Worm (Caenorhabditis elegans): ENCODE data around the gene atx-2.
A peak's percentile ranks its signal among the peaks of the same experiment; 100 is the strongest.

atx-2 gene

ce11 chrIII:10446730-10447129, 14.5 kb upstream of the atx-2 start, which contains the start of gene H04D03.7:
Gene H04D03.7, minus strand, starts transcription at chrIII:10446830.
- TF ChIP-seq ceh-34 (tag; optimal IDR thresholded peaks at IDR 0.05), result no peak
- TF ChIP-seq ceh-24 (tag; optimal IDR thresholded peaks at IDR 0.05), result no peak
- TF ChIP-seq fkh-10 (GFP tag; optimal IDR thresholded peaks at IDR 0.05), result no peak
- no peak for TF ChIP-seq hlh-13 (GFP tag; optimal IDR thresholded peaks at IDR 0.05)
- no peak for TF ChIP-seq unc-3 (GFP tag; conservative IDR thresholded peaks at IDR 0.05)
- no peak for TF ChIP-seq unc-3 (tag; optimal IDR thresholded peaks at IDR 0.05)
- no peak for TF ChIP-seq unc-42 (tag; optimal IDR thresholded peaks at IDR 0.05)
- no peak for TF ChIP-seq ceh-14 (tag; optimal IDR thresholded peaks at IDR 0.05)
- TF ChIP-seq ceh-31 (tag; optimal IDR thresholded peaks at IDR 0.05), result no peak
- TF ChIP-seq mec-3 (tag; optimal IDR thresholded peaks at IDR 0.05; ENCODE audit: borderline replicate concordance), result no peak
- TF ChIP-seq C08G9.2 (tag; optimal IDR thresholded peaks at IDR 0.05), result no peak
- no peak for TF ChIP-seq dve-1 (tag; optimal IDR thresholded peaks at IDR 0.05)
- TF ChIP-seq rnt-1 (tag; optimal IDR thresholded peaks at IDR 0.05), result no peak
- no peak for TF ChIP-seq ceh-45 (GFP tag; IDR thresholded peaks at IDR 0.05)
- no peak for TF ChIP-seq tbx-7 (tag; optimal IDR thresholded peaks at IDR 0.05)

ce11 chrIII:10451012-10451411, 10.2 kb upstream of the atx-2 start, which contains the start of gene H04D03.4:
Gene H04D03.4, minus strand, starts transcription at chrIII:10451112.
- TF ChIP-seq syd-9 (tag; optimal IDR thresholded peaks at IDR 0.05), result no peak
- no peak for TF ChIP-seq ceh-18 (tag; optimal IDR thresholded peaks at IDR 0.05)
- TF ChIP-seq fkh-10 (GFP tag; optimal IDR thresholded peaks at IDR 0.05), result no peak
- TF ChIP-seq ceh-30 (tag; optimal IDR thresholded peaks at IDR 0.05), result no peak
- no peak for TF ChIP-seq ceh-22 (tag; optimal IDR thresholded peaks at IDR 0.05)
- no peak for TF ChIP-seq T23F11.4 (GFP tag; optimal IDR thresholded peaks at IDR 0.05)
- no peak for TF ChIP-seq pat-9 (tag; optimal IDR thresholded peaks at IDR 0.05)
- TF ChIP-seq C38D4.7 (GFP tag; optimal IDR thresholded peaks at IDR 0.05), result no peak
- TF ChIP-seq gmeb-2 (tag; optimal IDR thresholded peaks at IDR 0.05), result no peak
- no peak for TF ChIP-seq ceh-19 (GFP tag; optimal IDR thresholded peaks at IDR 0.05)
- TF ChIP-seq C08G9.2 (tag; optimal IDR thresholded peaks at IDR 0.05), result no peak
- no peak for TF ChIP-seq rnt-1 (tag; optimal IDR thresholded peaks at IDR 0.05)
- no peak for TF ChIP-seq pha-2 (tag; optimal IDR thresholded peaks at IDR 0.05)
- no peak for TF ChIP-seq che-1 (tag; optimal IDR thresholded peaks at IDR 0.05)

- TF ChIP-seq sox-4 (tag; optimal IDR thresholded peaks at IDR 0.05) (no peak), elt-4 (tag; optimal IDR thresholded peaks at IDR 0.05) (no peak), ets-4 (tag; optimal IDR thresholded peaks at IDR 0.05) (peak; percentile 94), hlh-6 (tag; optimal IDR thresholded peaks at IDR 0.05) (no peak), ceh-9 (tag; optimal IDR thresholded peaks at IDR 0.05) (no peak), elt-2 (tag; optimal IDR thresholded peaks at IDR 0.05) (no peak), madf-2 (tag; optimal IDR thresholded peaks at IDR 0.05) (no peak), pag-3 (tag; optimal IDR thresholded peaks at IDR 0.05; ENCODE audit: borderline replicate concordance) (no peak), lim-6 (tag; optimal IDR thresholded peaks at IDR 0.05) (peak; percentile 90), npax-4 (tag; optimal IDR thresholded peaks at IDR 0.05) (no peak), ceh-24 (tag; optimal IDR thresholded peaks at IDR 0.05) (no peak), odd-2 (tag; optimal IDR thresholded peaks at IDR 0.05) (no peak), ceh-45 (GFP tag; IDR thresholded peaks at IDR 0.05) (0 out of 2 replicates have a peak, but pooled peaks have one; percentile 32), pha-2 (tag; optimal IDR thresholded peaks at IDR 0.05) (no peak), sdc-2 (tag; optimal IDR thresholded peaks at IDR 0.05) (no peak), rnt-1 (tag; optimal IDR thresholded peaks at IDR 0.05) (peak; percentile 94), pha-4 (tag; optimal IDR thresholded peaks at IDR 0.05) (no peak), unc-55 (GFP tag; optimal IDR thresholded peaks at IDR 0.05) (peak; percentile 15), hlh-15 (tag; optimal IDR thresholded peaks at IDR 0.05) (peak; percentile 21), ceh-30 (tag; optimal IDR thresholded peaks at IDR 0.05) (peak; percentile 21), ceh-18 (tag; optimal IDR thresholded peaks at IDR 0.05) (peak; percentile 30), unc-3 (GFP tag; conservative IDR thresholded peaks at IDR 0.05) (peak; percentile 44; the same call in 1 of the 2 replicates), unc-3 (tag; optimal IDR thresholded peaks at IDR 0.05) (no peak), ceh-2 (tag; optimal IDR thresholded peaks at IDR 0.05) (peak; percentile 87), nhr-11 (tag; optimal IDR thresholded peaks at IDR 0.05) (no peak), lin-11 (tag; optimal IDR thresholded peaks at IDR 0.05) (no peak), ceh-19 (GFP tag; optimal IDR thresholded peaks at IDR 0.05) (no peak), che-1 (tag; optimal IDR thresholded peaks at IDR 0.05) (no peak), ceh-48 (tag; optimal IDR thresholded peaks at IDR 0.05) (peak; percentile 8), ceh-34 (tag; optimal IDR thresholded peaks at IDR 0.05) (peak; percentile 79), ahr-1 (tag; optimal IDR thresholded peaks at IDR 0.05) (peak; percentile 45), dve-1 (tag; optimal IDR thresholded peaks at IDR 0.05) (peak; percentile 23), ceh-31 (tag; optimal IDR thresholded peaks at IDR 0.05) (peak; percentile 99)
These were observed 594 bp upstream of the atx-2 start, which contains the start of gene ecps-1 for ce11 chrIII:10460427-10461163. Gene ecps-1, minus strand, starts transcription at chrIII:10460551.

All from whole organism, late embryonic.